Fruit fly (Drosophila melanogaster): Measurements from ENCODE around the gene Zip71B.

Gene Zip71B

DNA sequence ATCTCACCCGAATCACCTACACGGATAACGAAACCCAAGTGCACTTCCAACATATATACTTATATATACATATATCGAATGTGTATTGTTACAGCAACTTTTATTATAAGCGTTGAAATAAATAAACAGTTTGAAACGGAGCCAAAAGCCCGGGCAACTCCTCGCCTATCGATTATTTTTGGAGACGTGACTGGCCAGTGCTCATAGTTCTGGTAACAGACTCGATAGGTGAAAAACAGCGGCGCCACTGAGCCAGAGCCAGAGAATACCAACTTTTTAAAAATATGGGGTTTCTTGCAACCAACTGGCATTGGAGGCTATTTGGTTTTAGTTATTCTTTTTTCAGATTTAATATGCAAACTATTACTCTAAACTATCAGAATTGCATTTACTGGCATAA, 49.3 kb upstream of the Zip71B start (continued):
- TF ChIP-seq CG1603 (tag; optimal IDR thresholded peaks at IDR 0.05) (peak; percentile 63), lov (optimal IDR thresholded peaks at IDR 0.05) (no peak), lov (GFP tag; IDR thresholded peaks at IDR 0.05) (peak; percentile 70; the same call in 2 of the 3 replicates), CG2116 (GFP tag; optimal IDR thresholded peaks at IDR 0.05) (peak; percentile 96), Dll (GFP tag; IDR thresholded peaks at IDR 0.05; ENCODE audit: partially characterized antibody) (peak; percentile 70), E2f2 (GFP tag; IDR thresholded peaks at IDR 0.05) (peak; percentile 99), Atf3 (GFP tag; optimal IDR thresholded peaks at IDR 0.05) (no peak), ato (GFP tag; IDR thresholded peaks at IDR 0.05; ENCODE audit: partially characterized antibody) (peak; percentile 48; the same call in 1 of the 2 replicates), CG14710 (tag; optimal IDR thresholded peaks at IDR 0.05) (peak; percentile 58), chm (GFP tag; IDR thresholded peaks at IDR 0.05) (0 out of 2 replicates have a peak, but pooled peaks have one; percentile 63), sens (GFP tag) (peak; percentile 66), Dp (GFP tag; optimal IDR thresholded peaks at IDR 0.05) (peak; percentile 97), Ets97D (GFP tag; optimal IDR thresholded peaks at IDR 0.05) (peak; percentile 34), Dref (GFP tag; IDR thresholded peaks at IDR 0.05) (peak; percentile 93), phol (tag; optimal IDR thresholded peaks at IDR 0.05) (peak; percentile 30), BEAF-32 (GFP tag; optimal IDR thresholded peaks at IDR 0.05) (peak; percentile 70), CTCF (GFP tag; optimal IDR thresholded peaks at IDR 0.05) (peak; percentile 97), run (tag; optimal IDR thresholded peaks at IDR 0.05) (no peak), Lhr (GFP tag; optimal IDR thresholded peaks at IDR 0.05) (peak; percentile 45), caup (GFP tag; optimal IDR thresholded peaks at IDR 0.05; ENCODE audit: severe bottlenecking) (no peak)

DNA sequence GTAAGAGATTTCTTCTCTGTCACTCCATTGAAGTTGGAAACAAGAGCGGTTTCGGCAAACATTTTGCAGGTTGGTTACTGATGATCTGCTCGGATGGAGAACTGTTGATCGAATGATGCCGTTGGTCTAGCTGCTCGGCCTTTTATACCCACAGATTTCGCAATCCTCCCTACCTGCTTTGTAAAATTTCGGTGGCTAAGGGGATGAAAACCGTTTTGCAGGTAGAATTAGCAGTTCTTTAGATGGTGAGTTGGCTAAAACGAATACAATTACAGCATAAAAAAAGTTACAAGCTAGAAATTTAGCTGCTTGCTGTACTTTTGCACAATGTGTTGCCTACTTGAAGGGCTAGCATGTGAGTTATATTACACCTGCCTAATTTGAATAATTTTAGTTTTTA, 47.9 kb upstream of the Zip71B start, which contains the start of gene CG13465:
TSS of gene CG13465 (minus strand) at position 101 of the 400 bp plus-strand sequence.
- TF ChIP-seq CG15479 (GFP tag; optimal IDR thresholded peaks at IDR 0.05) (peak; percentile 69), tap (tag; optimal IDR thresholded peaks at IDR 0.05) (no peak), emc (GFP tag; optimal IDR thresholded peaks at IDR 0.05) (no peak), tgo (GFP tag; IDR thresholded peaks at IDR 0.05) (no peak), E2f2 (GFP tag; IDR thresholded peaks at IDR 0.05) (no peak), sd (tag; optimal IDR thresholded peaks at IDR 0.05) (no peak), CG18476 (GFP tag; optimal IDR thresholded peaks at IDR 0.05) (no peak), CG7372 (GFP tag; IDR thresholded peaks at IDR 0.05) (no peak), CG33213 (GFP tag; optimal IDR thresholded peaks at IDR 0.05) (no peak), CG33557 (GFP tag; optimal IDR thresholded peaks at IDR 0.05) (no peak), CG4360 (GFP tag; IDR thresholded peaks at IDR 0.05) (0 out of 2 replicates have a peak, but pooled peaks have one; percentile 15), disco-r (GFP tag; optimal IDR thresholded peaks at IDR 0.05) (no peak), Hand (GFP tag; optimal IDR thresholded peaks at IDR 0.05) (no peak)

DNA sequence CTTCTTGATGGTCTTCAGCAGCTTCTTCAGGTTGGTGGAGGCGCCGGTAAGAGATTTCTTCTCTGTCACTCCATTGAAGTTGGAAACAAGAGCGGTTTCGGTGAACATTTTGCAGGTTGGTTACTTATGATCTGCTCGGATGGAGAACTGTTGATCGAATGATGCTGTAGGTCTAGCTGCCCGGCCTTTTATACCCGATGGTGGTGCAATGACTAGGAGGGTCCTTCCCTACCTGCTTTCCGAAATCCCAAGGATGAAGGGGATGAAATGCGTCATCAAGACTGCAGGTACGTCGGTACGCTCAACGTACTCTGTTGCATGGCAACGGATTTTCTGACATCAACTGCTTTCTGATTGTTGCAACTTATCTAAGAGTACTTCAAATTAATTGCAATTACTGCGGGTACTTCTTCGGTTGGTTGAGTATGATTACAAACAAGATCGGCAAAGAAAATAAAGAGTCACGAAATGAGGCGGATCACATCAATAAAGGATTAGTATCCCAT, 46.1 kb upstream of the Zip71B start, which contains the start of gene BobA:
TSS of gene BobA (minus strand) at position 165 of the 506 bp plus-strand sequence.
- TF ChIP-seq CG15479 (GFP tag; optimal IDR thresholded peaks at IDR 0.05), result peak; percentile 88
- no peak for TF ChIP-seq Dbx (GFP tag; IDR thresholded peaks at IDR 0.05)
- no peak for TF ChIP-seq NK7.1 (GFP tag; optimal IDR thresholded peaks at IDR 0.05)
- TF ChIP-seq CG11560 (tag; IDR thresholded peaks at IDR 0.05), result no peak
- TF ChIP-seq Myb (GFP tag; optimal IDR thresholded peaks at IDR 0.05), result no peak
- no peak for TF ChIP-seq Hr78 (GFP tag; optimal IDR thresholded peaks at IDR 0.05)
- TF ChIP-seq crc (GFP tag; optimal IDR thresholded peaks at IDR 0.05), result no peak
- no peak for TF ChIP-seq CG11696 (GFP tag; IDR thresholded peaks at IDR 0.05)
- TF ChIP-seq CG14965 (GFP tag; optimal IDR thresholded peaks at IDR 0.05; ENCODE audit: borderline replicate concordance), result no peak
- no peak for TF ChIP-seq CG17912 (GFP tag; optimal IDR thresholded peaks at IDR 0.05)
- TF ChIP-seq Dip2 (GFP tag; IDR thresholded peaks at IDR 0.05), result no peak
- no peak for TF ChIP-seq Hr3 (GFP tag; optimal IDR thresholded peaks at IDR 0.05)
- no peak for TF ChIP-seq Bgb (GFP tag; IDR thresholded peaks at IDR 0.05; ENCODE audit: partially characterized antibody)
- peak; percentile 19 for TF ChIP-seq sens (GFP tag)
- TF ChIP-seq jigr1 (GFP tag; IDR thresholded peaks at IDR 0.05), result no peak
- peak; percentile 52 for TF ChIP-seq pros (GFP tag; optimal IDR thresholded peaks at IDR 0.05)
- no peak for TF ChIP-seq wor (GFP tag; IDR thresholded peaks at IDR 0.05)
- TF ChIP-seq seq (GFP tag; IDR thresholded peaks at IDR 0.05), result no peak
- TF ChIP-seq CG6813 (GFP tag; optimal IDR thresholded peaks at IDR 0.05), result no peak
- no peak for TF ChIP-seq Mrtf (GFP tag; IDR thresholded peaks at IDR 0.05)
